Worm (Caenorhabditis elegans) whole organism, L1 larva: Measurements from ENCODE around the gene Y69A2AR.32.

ENCODE experiments used
- aha-1 ChIP-seq: fragments of 150-350 bp; optimal IDR thresholded peaks from 2 replicates; lab custom pipeline; 2014; ENCODE audit warnings: missing biosample characterization, missing genetic modification characterization
- blmp-1 ChIP-seq: fragments of 150-350 bp; optimal IDR thresholded peaks from 2 replicates; lab custom pipeline; 2014; ENCODE audit warnings: missing biosample characterization, missing genetic modification characterization
- ceh-63 ChIP-seq: fragments of 200-800 bp; sonication (Bioruptor generic); optimal IDR thresholded peaks from 2 replicates; lab custom pipeline; 2018; ENCODE audit warnings: mild to moderate bottlenecking, missing genetic modification characterization, missing compliant biosample characterization
- dpl-1 ChIP-seq, 3 experiments: fragments of 150-350 bp in 2 of 3; sonication (generic microtip) in 1 of 3; optimal IDR thresholded peaks; 2 replicates each; lab custom pipeline; 2014 to 2017; ENCODE audit warnings: missing biosample characterization in 3 of 3, missing genetic modification characterization in 3 of 3, missing genetic modification reagents in 3 of 3
- efl-1 ChIP-seq, 4 experiments: fragments of 150-350 bp; optimal IDR thresholded peaks in 3 of 4; peaks in 1 of 4; 1 replicate in 1 of 4; 2 replicates in 3 of 4; lab custom pipeline; 2014; ENCODE audit warnings: missing biosample characterization in 2 of 4, missing genetic modification characterization in 2 of 4, missing genetic modification reagents in 2 of 4
- egl-27 ChIP-seq, 2 experiments: fragments of 150-350 bp in 1 of 2; sonication (generic microtip); optimal IDR thresholded peaks; 3 replicates each; lab custom pipeline; 2017 to 2018; ENCODE audit warnings: missing biosample characterization in 2 of 2, missing genetic modification characterization in 2 of 2, missing genetic modification reagents in 2 of 2
- ets-5 ChIP-seq: fragments of 200-800 bp; sonication (Bioruptor generic); IDR thresholded peaks from 2 replicates; pipeline ENCODE4 v1.3.6; 2022; ENCODE audit warnings: missing genetic modification characterization, missing compliant biosample characterization
- fkh-8 ChIP-seq: sonication (generic microtip); optimal IDR thresholded peaks from 2 replicates; lab custom pipeline; 2016; ENCODE audit warnings: mild to moderate bottlenecking, missing genetic modification characterization, missing compliant biosample characterization
- fos-1 ChIP-seq: fragments of 150-350 bp; optimal IDR thresholded peaks from 2 replicates; lab custom pipeline; 2014; ENCODE audit warnings: missing biosample characterization, missing genetic modification characterization
- hlh-17 ChIP-seq: fragments of 200-800 bp; sonication (Bioruptor generic); optimal IDR thresholded peaks from 2 replicates; lab custom pipeline; 2018; ENCODE audit warnings: missing genetic modification characterization, mild to moderate bottlenecking, missing compliant biosample characterization, moderate library complexity, borderline replicate concordance
- jun-1 ChIP-seq: fragments of 150-350 bp; optimal IDR thresholded peaks from 2 replicates; lab custom pipeline; 2014; ENCODE audit warnings: missing biosample characterization, missing genetic modification reagents, missing genetic modification characterization
- lin-13 ChIP-seq: fragments of 150-350 bp; optimal IDR thresholded peaks from 2 replicates; lab custom pipeline; 2014; ENCODE audit warnings: missing biosample characterization, missing genetic modification reagents, missing genetic modification characterization
- lin-14 ChIP-seq: fragments of 200-800 bp; sonication (Bioruptor generic); optimal IDR thresholded peaks from 2 replicates; lab custom pipeline; 2018; ENCODE audit warnings: mild to moderate bottlenecking, missing genetic modification characterization, moderate library complexity, missing compliant biosample characterization
- lin-15B ChIP-seq: fragments of 150-350 bp; sonication (generic microtip); optimal IDR thresholded peaks from 3 replicates; lab custom pipeline; 2014; ENCODE audit warnings: missing biosample characterization, missing genetic modification characterization
- lin-39 ChIP-seq: fragments of 150-350 bp; optimal IDR thresholded peaks from 2 replicates; lab custom pipeline; 2014; ENCODE audit warnings: missing biosample characterization, missing genetic modification reagents, missing genetic modification characterization
- nhr-71 ChIP-seq: sonication (generic microtip); optimal IDR thresholded peaks from 2 replicates; lab custom pipeline; 2016; ENCODE audit warnings: mild to moderate bottlenecking, missing genetic modification characterization, moderate library complexity, missing compliant biosample characterization
- rnt-1 ChIP-seq: sonication (generic microtip); optimal IDR thresholded peaks from 2 replicates; lab custom pipeline; 2016; ENCODE audit warnings: mild to moderate bottlenecking, missing genetic modification characterization, moderate library complexity, missing compliant biosample characterization
- skn-1 ChIP-seq: fragments of 150-350 bp; optimal IDR thresholded peaks from 2 replicates; lab custom pipeline; 2014; ENCODE audit warnings: missing biosample characterization, missing genetic modification characterization
- snpc-4 ChIP-seq: fragments of 150-350 bp; optimal IDR thresholded peaks from 2 replicates; lab custom pipeline; 2014; ENCODE audit warnings: missing biosample characterization, missing genetic modification characterization
- snu-23 ChIP-seq: sonication (generic microtip); optimal IDR thresholded peaks from 2 replicates; lab custom pipeline; 2016; ENCODE audit warnings: missing genetic modification characterization, missing compliant biosample characterization
- sox-4 ChIP-seq: sonication (generic microtip); optimal IDR thresholded peaks from 2 replicates; lab custom pipeline; 2016; ENCODE audit warnings: missing genetic modification characterization, missing compliant biosample characterization
- tbx-2 ChIP-seq: sonication (generic microtip); optimal IDR thresholded peaks from 2 replicates; lab custom pipeline; 2016; ENCODE audit warnings: missing genetic modification characterization, missing compliant biosample characterization
- tlp-1 ChIP-seq: fragments of 150-350 bp; optimal IDR thresholded peaks from 2 replicates; lab custom pipeline; 2014; ENCODE audit warnings: missing biosample characterization, missing genetic modification characterization
- vab-15 ChIP-seq: sonication (generic microtip); optimal IDR thresholded peaks from 2 replicates; lab custom pipeline; 2017; ENCODE audit warnings: missing genotype, mild to moderate bottlenecking, missing genetic modification characterization, missing compliant biosample characterization
- ztf-11 ChIP-seq, 2 experiments: sonication (generic microtip); optimal IDR thresholded peaks; 2 replicates each; lab custom pipeline; 2016 to 2017; ENCODE audit warnings: missing genetic modification characterization in 2 of 2, missing biosample characterization in 1 of 2, missing compliant biosample characterization in 1 of 2
- ztf-4 ChIP-seq: fragments of 150-350 bp; optimal IDR thresholded peaks from 2 replicates; lab custom pipeline; 2014; ENCODE audit warnings: missing biosample characterization, missing genetic modification characterization

Y69A2AR.32 gene

ce11 chrIV:2642673-2643072 lies 32.4 kb downstream of the Y69A2AR.32 start, which contains the start of gene ric-8:
Gene ric-8, plus strand, starts transcription at chrIV:2642973.
- TF ChIP-seq efl-1 (optimal IDR thresholded peaks at IDR 0.05; lab: Kevin White, UChicago) (no peak), efl-1 (GFP tag; optimal IDR thresholded peaks at IDR 0.05 in 1 of 2; lab: Kevin White, UChicago) (peak in 1 of 2 experiments; percentile 3), egl-27 (tag; optimal IDR thresholded peaks at IDR 0.05; lab: Kevin White, UChicago) (no peak)

DNA sequence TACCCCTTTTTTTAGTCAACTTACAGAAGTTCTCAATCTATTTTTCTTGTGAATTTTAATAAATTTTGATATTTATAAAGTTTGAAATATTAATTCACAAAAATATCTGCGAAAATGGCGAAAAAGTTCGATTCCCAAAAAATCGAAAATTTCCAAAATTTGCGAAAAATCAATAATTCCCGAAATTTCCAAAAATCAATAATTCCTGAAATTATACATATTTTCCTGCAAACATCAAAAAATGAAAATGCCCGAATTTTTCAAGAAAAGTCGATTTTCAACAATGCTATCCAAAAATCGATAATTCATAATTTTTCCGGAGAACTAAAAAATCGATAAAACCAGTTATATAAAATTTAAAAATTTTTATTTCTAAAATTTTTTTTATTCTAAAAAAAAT lies 39.8 kb downstream of the Y69A2AR.32 start:
- TF ChIP-seq tlp-1 (tag; lab: Kevin White, UChicago) (no peak), ets-5 (no peak), snpc-4 (no peak), skn-1 (tag; lab: Kevin White, UChicago) (no peak), lin-15B (no peak), lin-39 (no peak)

ce11 chrIV:2654965-2655364 lies 44.7 kb downstream of the Y69A2AR.32 start:
- TF ChIP-seq snpc-4 (peak; percentile 17), lin-15B (no peak)

DNA sequence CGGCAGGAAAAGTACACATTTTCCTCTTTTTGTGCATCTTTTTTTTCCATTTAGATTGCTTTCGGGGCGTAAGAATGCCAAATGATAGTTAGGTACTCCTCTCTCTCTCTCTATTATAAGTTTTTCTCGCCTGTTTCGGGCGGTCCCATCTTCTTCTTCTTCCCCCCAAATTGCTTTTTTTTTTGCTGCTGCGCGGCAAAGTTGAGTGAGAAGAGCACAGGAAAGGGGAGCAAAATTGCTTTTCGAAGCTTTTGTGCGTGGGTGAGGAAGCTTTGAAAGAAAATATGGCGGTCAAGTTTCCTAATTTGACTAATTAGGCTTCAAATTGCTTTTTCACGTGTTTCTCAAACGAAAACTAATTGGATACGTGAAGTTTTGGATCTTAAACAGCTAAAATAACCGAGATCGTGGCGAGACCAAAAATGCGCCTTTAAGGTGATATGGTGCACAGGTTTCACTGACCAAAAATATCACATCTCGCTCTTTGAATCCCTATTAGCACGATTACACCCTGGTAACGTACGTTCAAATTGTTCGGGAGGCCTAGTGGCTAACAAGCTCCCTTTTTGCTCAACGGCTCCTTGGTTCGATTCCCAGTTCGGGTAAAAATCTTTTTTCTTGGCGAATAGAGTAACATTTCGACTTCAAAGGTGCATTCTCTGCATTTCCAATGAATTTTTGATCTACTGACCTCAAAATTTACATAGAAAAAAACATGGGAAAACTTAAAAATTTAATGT lies 46.3 kb downstream of the Y69A2AR.32 start:
- TF ChIP-seq dpl-1 (GFP tag; optimal IDR thresholded peaks at IDR 0.05; lab: Kevin White, UChicago) (peak in 1 of 3 experiments; percentile 22), lin-13 (GFP tag; lab: Kevin White, UChicago) (no peak), sox-4 (tag; lab: Kevin White, UChicago) (no peak), ceh-63 (GFP tag; lab: Kevin White, UChicago) (peak; percentile 74), nhr-71 (peak; percentile 6), lin-14 (GFP tag; lab: Kevin White, UChicago) (peak; percentile 75)
- TF ChIP-seq, all 84 proteins: peak for 4

- no peak for TF ChIP-seq jun-1 (tag; lab: Kevin White, UChicago)
- peak; percentile 11 for TF ChIP-seq snu-23 (GFP tag; lab: Kevin White, UChicago)
- TF ChIP-seq fos-1 (tag; lab: Kevin White, UChicago) = no peak
- peak; percentile 12 for TF ChIP-seq rnt-1
- peak in 1 of 2 experiments; percentile 15 for TF ChIP-seq efl-1 (optimal IDR thresholded peaks at IDR 0.05; lab: Kevin White, UChicago)
- no peak for TF ChIP-seq efl-1 (GFP tag; optimal IDR thresholded peaks at IDR 0.05 in 1 of 2; lab: Kevin White, UChicago)
- TF ChIP-seq blmp-1 (tag; lab: Kevin White, UChicago) = no peak
- TF ChIP-seq vab-15 (tag; lab: Kevin White, UChicago) = no peak
Observed at ce11 chrIV:2657307-2657706, 47.1 kb downstream of the Y69A2AR.32 start.

DNA sequence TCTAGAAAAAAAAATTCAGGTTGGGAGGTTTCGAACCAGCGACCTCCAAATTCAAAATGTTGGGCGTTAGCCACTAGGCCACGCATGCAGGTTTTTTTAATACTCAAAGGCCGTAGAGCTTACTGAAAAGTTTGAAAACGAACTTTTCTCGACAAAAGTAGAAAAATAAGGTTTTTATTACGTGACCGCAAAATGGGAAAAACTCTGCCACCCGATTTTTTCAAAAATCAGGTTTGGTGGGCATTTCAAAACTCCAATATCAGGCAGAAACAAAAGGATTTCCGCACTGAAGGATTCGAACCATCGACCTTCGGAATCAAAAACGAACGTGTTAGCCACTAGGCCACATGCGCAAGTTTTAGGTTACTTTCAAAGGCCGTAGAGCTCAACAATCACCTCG lies 48.5 kb downstream of the Y69A2AR.32 start:
- TF ChIP-seq fkh-8 (tag; lab: Kevin White, UChicago) (no peak), ztf-11 (tag; optimal IDR thresholded peaks at IDR 0.05; lab: Kevin White, UChicago) (no peak), tbx-2 (tag; lab: Kevin White, UChicago) (no peak), hlh-17 (GFP tag; lab: Kevin White, UChicago) (no peak), ztf-4 (tag; lab: Kevin White, UChicago) (no peak), blmp-1 (tag; lab: Kevin White, UChicago) (no peak), aha-1 (tag; lab: Kevin White, UChicago) (no peak)
